Fruit fly (Drosophila melanogaster): ENCODE data around the gene MED19.

MED19 gene

dm6 chr3L:17797494-17797893, 48.8 kb downstream of the MED19 start, which contains the start of gene CG42816:
TSS of gene CG42816 (minus strand) at chr3L:17797594.
- no peak for TF ChIP-seq psq (GFP tag; optimal IDR thresholded peaks at IDR 0.05)
- TF ChIP-seq Jra (GFP tag; optimal IDR thresholded peaks at IDR 0.05), result no peak
- TF ChIP-seq Hnf4 (GFP tag; optimal IDR thresholded peaks at IDR 0.05), result no peak
- TF ChIP-seq jim (GFP tag; optimal IDR thresholded peaks at IDR 0.05), result no peak
- TF ChIP-seq Abd-B (GFP tag; optimal IDR thresholded peaks at IDR 0.05), result no peak
- no peak for TF ChIP-seq dsf (GFP tag; optimal IDR thresholded peaks at IDR 0.05; ENCODE audit: borderline replicate concordance)
- no peak for TF ChIP-seq CG9705 (GFP tag; optimal IDR thresholded peaks at IDR 0.05)
- no peak for TF ChIP-seq Rel (GFP tag; optimal IDR thresholded peaks at IDR 0.05)
- no peak for TF ChIP-seq Rel (tag; optimal IDR thresholded peaks at IDR 0.05)
- TF ChIP-seq OdsH (GFP tag; optimal IDR thresholded peaks at IDR 0.05), result no peak
- TF ChIP-seq rgr (GFP tag; optimal IDR thresholded peaks at IDR 0.05), result no peak
- TF ChIP-seq h (GFP tag; optimal IDR thresholded peaks at IDR 0.05), result no peak
- TF ChIP-seq br (GFP tag; optimal IDR thresholded peaks at IDR 0.05), result no peak
- TF ChIP-seq Mio (GFP tag; optimal IDR thresholded peaks at IDR 0.05), result no peak
- TF ChIP-seq usp (GFP tag; optimal IDR thresholded peaks at IDR 0.05), result no peak
- no peak for TF ChIP-seq Sp1 (GFP tag; optimal IDR thresholded peaks at IDR 0.05)
- TF ChIP-seq sv (GFP tag; optimal IDR thresholded peaks at IDR 0.05), result no peak

Measured in whole organism, wandering third instar larva.